Worm (Caenorhabditis elegans) whole organism, L3 larva: ENCODE results near the gene ZC168.2.

Source experiments
- R02D3.7 ChIP-seq: fragments of 150-350 bp; optimal IDR thresholded peaks from 2 replicates; lab custom pipeline; 2014; ENCODE audit warnings: missing biosample characterization, missing genetic modification characterization
- ZK546.5 ChIP-seq: sonication (generic microtip); optimal IDR thresholded peaks from 2 replicates; lab custom pipeline; 2017; ENCODE audit warnings: missing biosample characterization, missing genetic modification characterization
- aly-2 ChIP-seq: fragments of 150-350 bp; optimal IDR thresholded peaks from 2 replicates; lab custom pipeline; 2014; ENCODE audit warnings: missing biosample characterization, missing genetic modification characterization
- ama-1 ChIP-seq: fragments of 150-350 bp; optimal IDR thresholded peaks from 2 replicates; lab custom pipeline; 2018
- ceh-16 ChIP-seq: sonication (generic microtip); optimal IDR thresholded peaks from 2 replicates; lab custom pipeline; 2017; ENCODE audit warnings: missing biosample characterization, missing genetic modification characterization
- ceh-28 ChIP-seq: fragments of 150-350 bp; optimal IDR thresholded peaks from 2 replicates; lab custom pipeline; 2014; ENCODE audit warnings: missing biosample characterization, missing genetic modification reagents, missing genetic modification characterization
- ceh-9 ChIP-seq: sonication (generic microtip); optimal IDR thresholded peaks from 2 replicates; lab custom pipeline; 2018; ENCODE audit warnings: missing biosample characterization, missing genetic modification characterization
- egl-27 ChIP-seq: sonication (generic microtip); optimal IDR thresholded peaks from 4 replicates; lab custom pipeline; 2017; ENCODE audit warnings: missing biosample characterization, missing genetic modification reagents, missing genetic modification characterization
- egl-5 ChIP-seq: fragments of 150-350 bp; optimal IDR thresholded peaks from 2 replicates; lab custom pipeline; 2017; ENCODE audit warnings: missing biosample characterization, missing genetic modification reagents, missing genetic modification characterization, inconsistent platforms
- elt-1 ChIP-seq: fragments of 150-350 bp; optimal IDR thresholded peaks from 2 replicates; lab custom pipeline; 2014; ENCODE audit warnings: missing biosample characterization, missing genetic modification characterization
- elt-2 ChIP-seq: sonication (generic microtip); optimal IDR thresholded peaks from 2 replicates; lab custom pipeline; 2016; ENCODE audit warnings: missing genetic modification reagents, mild to moderate bottlenecking, missing genetic modification characterization, missing compliant biosample characterization
- elt-3 ChIP-seq, 3 experiments: fragments of 150-350 bp in 1 of 3; sonication (generic microtip) in 2 of 3; optimal IDR thresholded peaks; 2 replicates in 2 of 3; 4 replicates in 1 of 3; lab custom pipeline; 2014 to 2017; ENCODE audit warnings: missing biosample characterization in 3 of 3, missing genetic modification characterization in 3 of 3
- eor-1 ChIP-seq, 2 experiments: fragments of 150-350 bp; optimal IDR thresholded peaks; 2 replicates each; lab custom pipeline; 2014 to 2018; ENCODE audit warnings: missing biosample characterization in 2 of 2, missing genetic modification characterization in 2 of 2
- fkh-10 ChIP-seq: sonication (generic microtip); optimal IDR thresholded peaks from 2 replicates; lab custom pipeline; 2017; ENCODE audit warnings: missing biosample characterization, missing genetic modification reagents, missing genetic modification characterization
- fkh-2 ChIP-seq: fragments of 150-350 bp; optimal IDR thresholded peaks from 2 replicates; lab custom pipeline; 2014; ENCODE audit warnings: missing biosample characterization, missing genetic modification reagents, missing genetic modification characterization
- fos-1 ChIP-seq: fragments of 150-350 bp; optimal IDR thresholded peaks from 2 replicates; lab custom pipeline; 2014; ENCODE audit warnings: missing biosample characterization, missing genetic modification characterization
- hmg-11 ChIP-seq: sonication (generic microtip); optimal IDR thresholded peaks from 2 replicates; lab custom pipeline; 2016; ENCODE audit warnings: missing genetic modification characterization, missing compliant biosample characterization
- jun-1 ChIP-seq: fragments of 150-350 bp; optimal IDR thresholded peaks from 2 replicates; lab custom pipeline; 2014; ENCODE audit warnings: missing biosample characterization, missing genetic modification reagents, missing genetic modification characterization
- lin-39 ChIP-seq: fragments of 150-350 bp; optimal IDR thresholded peaks from 2 replicates; lab custom pipeline; 2018; ENCODE audit warnings: missing biosample characterization, missing genetic modification reagents, missing genetic modification characterization
- lsy-12 ChIP-seq: sonication (generic microtip); optimal IDR thresholded peaks from 2 replicates; lab custom pipeline; 2016; ENCODE audit warnings: mild to moderate bottlenecking, missing genetic modification characterization, missing compliant biosample characterization
- mdl-1 ChIP-seq: fragments of 150-350 bp; optimal IDR thresholded peaks from 2 replicates; lab custom pipeline; 2014; ENCODE audit warnings: missing biosample characterization, missing genetic modification characterization
- nfya-1 ChIP-seq: sonication (generic microtip); optimal IDR thresholded peaks from 2 replicates; lab custom pipeline; 2017; ENCODE audit warnings: missing genetic modification characterization, mild to moderate bottlenecking, missing compliant biosample characterization, antibody characterized with exemption, moderate library complexity; ENCODE audit not compliant: insufficient read depth
- nhr-11 ChIP-seq: fragments of 150-350 bp; optimal IDR thresholded peaks from 2 replicates; lab custom pipeline; 2014; ENCODE audit warnings: missing biosample characterization, missing genetic modification characterization
- nhr-12 ChIP-seq: fragments of 150-350 bp; optimal IDR thresholded peaks from 2 replicates; lab custom pipeline; 2014; ENCODE audit warnings: missing biosample characterization, missing genetic modification characterization
- nhr-23 ChIP-seq: fragments of 150-350 bp; optimal IDR thresholded peaks from 2 replicates; lab custom pipeline; 2014; ENCODE audit warnings: missing biosample characterization, missing genetic modification reagents, missing genetic modification characterization
- nhr-237 ChIP-seq: fragments of 150-350 bp; optimal IDR thresholded peaks from 2 replicates; lab custom pipeline; 2014; ENCODE audit warnings: missing biosample characterization, missing genetic modification characterization
- nhr-25 ChIP-seq: sonication (generic microtip); optimal IDR thresholded peaks from 2 replicates; lab custom pipeline; 2017; ENCODE audit warnings: missing biosample characterization, missing genetic modification characterization
- nhr-43 ChIP-seq: sonication (generic microtip); optimal IDR thresholded peaks from 2 replicates; lab custom pipeline; 2016; ENCODE audit warnings: mild to moderate bottlenecking, missing genetic modification characterization, missing compliant biosample characterization; ENCODE audit not compliant: poor library complexity, severe bottlenecking
- nhr-67 ChIP-seq: fragments of 150-350 bp; optimal IDR thresholded peaks from 2 replicates; lab custom pipeline; 2014; ENCODE audit warnings: missing biosample characterization, missing genetic modification characterization
- nhr-76 ChIP-seq: fragments of 150-350 bp; sonication (generic microtip); optimal IDR thresholded peaks from 5 replicates; lab custom pipeline; 2014; ENCODE audit warnings: missing biosample characterization, missing genetic modification characterization
- nhr-77 ChIP-seq: fragments of 150-350 bp; optimal IDR thresholded peaks from 2 replicates; lab custom pipeline; 2014; ENCODE audit warnings: missing biosample characterization, missing genetic modification characterization
- sea-2 ChIP-seq: fragments of 150-350 bp; sonication (generic microtip); optimal IDR thresholded peaks from 4 replicates; lab custom pipeline; 2014; ENCODE audit warnings: missing biosample characterization, missing genetic modification reagents, missing genetic modification characterization
- snpc-4 ChIP-seq: fragments of 150-350 bp; optimal IDR thresholded peaks from 2 replicates; lab custom pipeline; 2014; ENCODE audit warnings: missing biosample characterization, missing genetic modification characterization
- tbx-2 ChIP-seq: sonication (generic microtip); optimal IDR thresholded peaks from 2 replicates; lab custom pipeline; 2016; ENCODE audit warnings: mild to moderate bottlenecking, missing genetic modification characterization, missing compliant biosample characterization
- unc-39 ChIP-seq: sonication (generic microtip); optimal IDR thresholded peaks from 4 replicates; lab custom pipeline; 2017; ENCODE audit warnings: missing biosample characterization, missing genetic modification characterization
- ztf-11 ChIP-seq: fragments of 150-350 bp; optimal IDR thresholded peaks from 2 replicates; lab custom pipeline; 2014; ENCODE audit warnings: missing biosample characterization, missing genetic modification characterization

The ZC168.2 gene

ce11 chrIV:10769353-10769752 is 41.5 kb downstream of the ZC168.2 start, which contains the start of gene T25B9.9:
Gene T25B9.9 (plus strand): TSS chrIV:10769653.
- TF ChIP-seq nhr-11 (tag; lab: Kevin White, UChicago) (no peak), hmg-11 (no peak), nhr-237 (tag; lab: Kevin White, UChicago) (no peak), elt-1 (tag; lab: Kevin White, UChicago) (no peak), R02D3.7 (no peak), nhr-67 (tag; lab: Kevin White, UChicago) (no peak), eor-1 (tag; optimal IDR thresholded peaks at IDR 0.05; lab: Kevin White, UChicago) (no peak), fos-1 (tag; lab: Kevin White, UChicago) (no peak), ama-1 (lab: Kevin White, UChicago) (no peak), nhr-12 (tag; lab: Kevin White, UChicago) (no peak), tbx-2 (tag; lab: Kevin White, UChicago) (no peak)

ce11 chrIV:10771296-10771695 is 43.5 kb downstream of the ZC168.2 start:
- no peak for TF ChIP-seq fkh-10 (GFP tag; lab: Kevin White, UChicago)
- TF ChIP-seq aly-2, result no peak
- TF ChIP-seq hmg-11, result no peak
- no peak for TF ChIP-seq jun-1 (tag; lab: Kevin White, UChicago)
- TF ChIP-seq unc-39, result no peak
- no peak for TF ChIP-seq fkh-2 (tag; lab: Kevin White, UChicago)
- no peak for TF ChIP-seq sea-2 (GFP tag; lab: Kevin White, UChicago)
- TF ChIP-seq ceh-16 (tag; lab: Kevin White, UChicago), result no peak
- no peak for TF ChIP-seq nhr-11 (tag; lab: Kevin White, UChicago)
- no peak for TF ChIP-seq tbx-2 (tag; lab: Kevin White, UChicago)
- TF ChIP-seq mdl-1 (tag; lab: Kevin White, UChicago), result no peak
- no peak for TF ChIP-seq ceh-28
- TF ChIP-seq ceh-9, result no peak
- TF ChIP-seq elt-3 (tag; optimal IDR thresholded peaks at IDR 0.05; lab: Kevin White, UChicago), result no peak
- no peak for TF ChIP-seq lsy-12 (tag; lab: Kevin White, UChicago)

- TF ChIP-seq fkh-2 (tag; lab: Kevin White, UChicago) (no peak), nfya-1 (tag; lab: Kevin White, UChicago) (no peak), ama-1 (lab: Kevin White, UChicago) (no peak), ceh-28 (no peak), elt-3 (tag; optimal IDR thresholded peaks at IDR 0.05; lab: Kevin White, UChicago) (no peak), lin-39 (tag; lab: Kevin White, UChicago) (no peak), aly-2 (no peak), fos-1 (tag; lab: Kevin White, UChicago) (no peak), nhr-67 (tag; lab: Kevin White, UChicago) (no peak), egl-5 (no peak), nhr-237 (tag; lab: Kevin White, UChicago) (no peak), ztf-11 (tag; lab: Kevin White, UChicago) (no peak), ZK546.5 (tag; lab: Kevin White, UChicago) (no peak), nhr-25 (tag; lab: Kevin White, UChicago) (no peak)
- TF ChIP-seq, all 47 proteins: peak for 0
These were observed 46.0 kb downstream of the ZC168.2 start, which contains the start of gene inpp-1 for ce11 chrIV:10773811-10774210. Gene inpp-1 (minus strand): TSS chrIV:10773911.

- no peak for TF ChIP-seq ama-1 (lab: Kevin White, UChicago)
- TF ChIP-seq nhr-25 (tag; lab: Kevin White, UChicago), result peak; percentile 46
- TF ChIP-seq nhr-23 (tag; lab: Kevin White, UChicago), result peak; percentile 12
- TF ChIP-seq, all 47 proteins: peak for 2
These were observed 49.2 kb downstream of the ZC168.2 start for ce11 chrIV:10777076-10777475.

- TF ChIP-seq nhr-237 (tag; lab: Kevin White, UChicago) (no peak), ZK546.5 (tag; lab: Kevin White, UChicago) (no peak), fkh-10 (GFP tag; lab: Kevin White, UChicago) (no peak), elt-2 (tag; lab: Kevin White, UChicago) (no peak), ama-1 (lab: Kevin White, UChicago) (no peak), egl-27 (tag; lab: Kevin White, UChicago) (no peak), snpc-4 (tag; lab: Kevin White, UChicago) (no peak), nhr-43 (no peak), nhr-76 (tag; lab: Kevin White, UChicago) (no peak), hmg-11 (no peak), nhr-77 (tag; lab: Kevin White, UChicago) (no peak), nhr-67 (tag; lab: Kevin White, UChicago) (no peak), R02D3.7 (no peak), fos-1 (tag; lab: Kevin White, UChicago) (no peak), ztf-11 (tag; lab: Kevin White, UChicago) (no peak), nhr-25 (tag; lab: Kevin White, UChicago) (no peak), aly-2 (no peak), nhr-23 (tag; lab: Kevin White, UChicago) (no peak)
These were observed 49.8 kb downstream of the ZC168.2 start for ce11 chrIV:10777600-10777999.
